Worm (Caenorhabditis elegans): ENCODE results near the gene ina-1.

ce11 chrIII:9138601-9139000, 34.0 kb downstream of the ina-1 start, which contains the start of gene ZK512.7:
- no peak for TF ChIP-seq zfh-2 (GFP tag; conservative IDR thresholded peaks at IDR 0.05)
- no peak for TF ChIP-seq egl-18 (GFP tag; IDR thresholded peaks at IDR 0.05)
- TF ChIP-seq unc-62 (GFP tag; optimal IDR thresholded peaks at IDR 0.05), result no peak
- TF ChIP-seq madf-8 (GFP tag; conservative IDR thresholded peaks at IDR 0.05), result no peak
- TF ChIP-seq xnd-1 (tag; optimal IDR thresholded peaks at IDR 0.05), result no peak
- no peak for TF ChIP-seq B0035.1 (tag; optimal IDR thresholded peaks at IDR 0.05)
- no peak for TF ChIP-seq fkh-3 (tag; optimal IDR thresholded peaks at IDR 0.05)
- TF ChIP-seq egl-44 (GFP tag; IDR thresholded peaks at IDR 0.05), result no peak
- no peak for TF ChIP-seq mxl-1 (tag; optimal IDR thresholded peaks at IDR 0.05)
- no peak for TF ChIP-seq lin-35 (GFP tag; optimal IDR thresholded peaks at IDR 0.05)
- no peak for TF ChIP-seq ekl-4 (GFP tag; IDR thresholded peaks at IDR 0.05)
